Worm (Caenorhabditis elegans) whole organism, mixed stage, embryonic: ENCODE results near the gene helq-1.
A peak's percentile ranks its signal among the peaks of the same experiment; 100 is the strongest.

ENCODE experiments used
- M03D4.4 ChIP-seq: sonication (generic microtip); optimal IDR thresholded peaks from 2 replicates; lab custom pipeline; 2017; ENCODE audit warnings: mild to moderate bottlenecking, missing genetic modification characterization, missing compliant biosample characterization
- bed-3 ChIP-seq: fragments of 200-800 bp; sonication (Bioruptor generic); optimal IDR thresholded peaks from 3 replicates; lab custom pipeline; 2018; ENCODE audit warnings: mild to moderate bottlenecking, missing genetic modification characterization, moderate library complexity, missing compliant biosample characterization
- blmp-1 ChIP-seq: fragments of 150-350 bp; optimal IDR thresholded peaks from 2 replicates; lab custom pipeline; 2014; ENCODE audit warnings: missing biosample characterization, missing genetic modification characterization
- ceh-39 ChIP-seq: fragments of 150-350 bp; optimal IDR thresholded peaks from 2 replicates; lab custom pipeline; 2014; ENCODE audit warnings: missing biosample characterization, missing genetic modification characterization
- ceh-43 ChIP-seq: fragments of 200-800 bp; sonication (Bioruptor generic); optimal IDR thresholded peaks from 2 replicates; lab custom pipeline; 2018; ENCODE audit warnings: mild to moderate bottlenecking, missing genetic modification characterization, moderate library complexity, missing compliant biosample characterization
- ceh-83 ChIP-seq: fragments of 200-800 bp; sonication (Bioruptor generic); optimal IDR thresholded peaks from 2 replicates; lab custom pipeline; 2018; ENCODE audit warnings: mild to moderate bottlenecking, missing genetic modification characterization, missing compliant biosample characterization
- ces-1 ChIP-seq: fragments of 150-350 bp; optimal IDR thresholded peaks from 2 replicates; lab custom pipeline; 2014; ENCODE audit warnings: missing biosample characterization, missing genetic modification reagents, missing genetic modification characterization
- cnd-1 ChIP-seq: fragments of 200-800 bp; sonication (Bioruptor generic); optimal IDR thresholded peaks from 2 replicates; lab custom pipeline; 2018; ENCODE audit warnings: mild to moderate bottlenecking, missing genetic modification characterization, missing compliant biosample characterization
- drap-1 ChIP-seq: fragments of 200-800 bp; sonication (Bioruptor generic); optimal IDR thresholded peaks from 3 replicates; lab custom pipeline; 2018; ENCODE audit warnings: mild to moderate bottlenecking, missing genetic modification characterization, missing compliant biosample characterization
- elt-1 ChIP-seq: sonication (generic microtip); optimal IDR thresholded peaks from 2 replicates; lab custom pipeline; 2017; ENCODE audit warnings: missing genetic modification characterization, mild to moderate bottlenecking, missing compliant biosample characterization, antibody characterized with exemption, moderate library complexity, borderline replicate concordance; ENCODE audit not compliant: insufficient read depth
- elt-3 ChIP-seq: fragments of 150-350 bp; optimal IDR thresholded peaks from 2 replicates; lab custom pipeline; 2014; ENCODE audit warnings: missing biosample characterization, missing genetic modification characterization
- flh-1 ChIP-seq: fragments of 200-800 bp; sonication (Bioruptor generic); optimal IDR thresholded peaks from 2 replicates; lab custom pipeline; 2018; ENCODE audit warnings: mild to moderate bottlenecking, missing genetic modification characterization, moderate library complexity, missing compliant biosample characterization
- hlh-1 ChIP-seq: fragments of 150-350 bp; optimal IDR thresholded peaks from 2 replicates; lab custom pipeline; 2014; ENCODE audit warnings: missing biosample characterization, missing genetic modification reagents, missing genetic modification characterization
- lin-32 ChIP-seq: fragments of 200-800 bp; sonication (Bioruptor generic); optimal IDR thresholded peaks from 2 replicates; lab custom pipeline; 2018; ENCODE audit warnings: mild to moderate bottlenecking, missing genetic modification characterization, missing compliant biosample characterization
- lsy-2 ChIP-seq: fragments of 150-350 bp; optimal IDR thresholded peaks from 2 replicates; lab custom pipeline; 2014; ENCODE audit warnings: missing biosample characterization, missing genetic modification characterization
- mab-5 ChIP-seq: fragments of 150-350 bp; optimal IDR thresholded peaks from 2 replicates; lab custom pipeline; 2014; ENCODE audit warnings: missing biosample characterization, missing genetic modification characterization
- mep-1 ChIP-seq: fragments of 150-350 bp; optimal IDR thresholded peaks from 2 replicates; lab custom pipeline; 2017; ENCODE audit warnings: missing biosample characterization, missing genetic modification reagents, missing genetic modification characterization, inconsistent platforms
- nhr-12 ChIP-seq: fragments of 150-350 bp; optimal IDR thresholded peaks from 2 replicates; lab custom pipeline; 2014; ENCODE audit warnings: missing biosample characterization, missing genetic modification characterization
- nhr-237 ChIP-seq: fragments of 150-350 bp; optimal IDR thresholded peaks from 2 replicates; lab custom pipeline; 2014; ENCODE audit warnings: missing biosample characterization, missing genetic modification characterization
- nhr-28 ChIP-seq: fragments of 150-350 bp; optimal IDR thresholded peaks from 2 replicates; lab custom pipeline; 2014; ENCODE audit warnings: missing biosample characterization, missing genetic modification characterization
- nhr-76 ChIP-seq: sonication (generic microtip); optimal IDR thresholded peaks from 2 replicates; lab custom pipeline; 2017; ENCODE audit warnings: missing biosample characterization, missing genetic modification characterization
- pha-4 ChIP-seq: fragments of 150-350 bp; optimal IDR thresholded peaks from 2 replicates; lab custom pipeline; 2018; ENCODE audit warnings: missing biosample characterization, missing genetic modification reagents, missing genetic modification characterization
- sem-2 ChIP-seq: fragments of 200-800 bp; sonication (Bioruptor generic); optimal IDR thresholded peaks from 2 replicates; lab custom pipeline; 2018; ENCODE audit warnings: mild to moderate bottlenecking, missing genetic modification characterization, missing compliant biosample characterization
- snpc-4 ChIP-seq: fragments of 150-350 bp; optimal IDR thresholded peaks from 2 replicates; lab custom pipeline; 2014; ENCODE audit warnings: missing biosample characterization, missing genetic modification characterization
- sptf-1 ChIP-seq: sonication (generic microtip); optimal IDR thresholded peaks from 2 replicates; lab custom pipeline; 2017; ENCODE audit warnings: mild to moderate bottlenecking, missing genetic modification characterization, moderate library complexity, missing compliant biosample characterization
- tbx-8 ChIP-seq: fragments of 200-800 bp; sonication (Bioruptor generic); optimal IDR thresholded peaks from 2 replicates; lab custom pipeline; 2018; ENCODE audit warnings: mild to moderate bottlenecking, missing genetic modification characterization, moderate library complexity, missing compliant biosample characterization
- unc-120 ChIP-seq: sonication (generic microtip); optimal IDR thresholded peaks from 2 replicates; lab custom pipeline; 2017; ENCODE audit warnings: missing genetic modification characterization, missing compliant biosample characterization; ENCODE audit not compliant: poor library complexity, severe bottlenecking
- unc-39 ChIP-seq: fragments of 150-350 bp; optimal IDR thresholded peaks from 2 replicates; lab custom pipeline; 2014; ENCODE audit warnings: missing biosample characterization, missing genetic modification characterization
- unc-62 ChIP-seq: fragments of 150-350 bp; optimal IDR thresholded peaks from 2 replicates; lab custom pipeline; 2014; ENCODE audit warnings: missing biosample characterization, missing genetic modification reagents, missing genetic modification characterization
- zip-8 ChIP-seq: fragments of 150-350 bp; optimal IDR thresholded peaks from 2 replicates; lab custom pipeline; 2014; ENCODE audit warnings: missing biosample characterization, missing genetic modification characterization
- ztf-11 ChIP-seq: fragments of 150-350 bp; optimal IDR thresholded peaks from 2 replicates; lab custom pipeline; 2014; ENCODE audit warnings: missing biosample characterization, missing genetic modification characterization

Gene helq-1

ce11 chrIII:587009-587408, at the start of gene helq-1:
Gene helq-1, minus strand, starts transcription at chrIII:587109.
- TF ChIP-seq ztf-11 (tag; lab: Kevin White, UChicago) (no peak), bed-3 (no peak), snpc-4 (tag; lab: Kevin White, UChicago) (no peak), pha-4 (tag; lab: Kevin White, UChicago) (no peak), unc-62 (GFP tag; lab: Kevin White, UChicago) (no peak), flh-1 (GFP tag; lab: Kevin White, UChicago) (no peak), sem-2 (GFP tag; lab: Kevin White, UChicago) (no peak), lsy-2 (no peak), unc-120 (tag; lab: Kevin White, UChicago) (no peak)
- TF ChIP-seq, all 35 proteins: peak for 0

ce11 chrIII:636067-636466, 49.2 kb upstream of the helq-1 start, which contains the start of gene T19C3.7:
Gene T19C3.7, minus strand, starts transcription at chrIII:636167.
- no peak for TF ChIP-seq unc-120 (tag; lab: Kevin White, UChicago)
- TF ChIP-seq mab-5 (tag; lab: Kevin White, UChicago) = no peak
- no peak for TF ChIP-seq unc-39 (tag; lab: Kevin White, UChicago)
- TF ChIP-seq nhr-12 = no peak
- TF ChIP-seq zip-8 (tag; lab: Kevin White, UChicago) = no peak
- no peak for TF ChIP-seq ztf-11 (tag; lab: Kevin White, UChicago)
- no peak for TF ChIP-seq pha-4 (tag; lab: Kevin White, UChicago)
- TF ChIP-seq drap-1 (GFP tag; lab: Kevin White, UChicago) = no peak
- no peak for TF ChIP-seq nhr-76
- TF ChIP-seq flh-1 (GFP tag; lab: Kevin White, UChicago) = no peak
- TF ChIP-seq tbx-8 (GFP tag; lab: Kevin White, UChicago) = no peak
- no peak for TF ChIP-seq ceh-83 (GFP tag; lab: Kevin White, UChicago)
- no peak for TF ChIP-seq ceh-39 (tag; lab: Kevin White, UChicago)

ce11 chrIII:634618-635017, 47.7 kb upstream of the helq-1 start, which contains the start of gene fem-2:
Gene fem-2, minus strand, starts transcription at chrIII:634626.
- TF ChIP-seq ces-1 (GFP tag; lab: Kevin White, UChicago) = peak; percentile 83
- TF ChIP-seq nhr-76 = no peak
- no peak for TF ChIP-seq ceh-43
- TF ChIP-seq M03D4.4 (tag; lab: Kevin White, UChicago) = no peak
- TF ChIP-seq hlh-1 (tag; lab: Kevin White, UChicago) = no peak
- no peak for TF ChIP-seq bed-3
- no peak for TF ChIP-seq mab-5 (tag; lab: Kevin White, UChicago)
- no peak for TF ChIP-seq tbx-8 (GFP tag; lab: Kevin White, UChicago)

ce11 chrIII:631421-631820, 44.5 kb upstream of the helq-1 start, which contains the start of gene T19C3.6:
Gene T19C3.6, minus strand, starts transcription at chrIII:631521.
- TF ChIP-seq mep-1 (tag; lab: Kevin White, UChicago) = no peak

ce11 chrIII:627838-628237, 40.9 kb upstream of the helq-1 start, which contains the start of gene T19C3.5:
Gene T19C3.5, minus strand, starts transcription at chrIII:627938.
- TF ChIP-seq nhr-237 = no peak
- no peak for TF ChIP-seq ceh-39 (tag; lab: Kevin White, UChicago)
- TF ChIP-seq drap-1 (GFP tag; lab: Kevin White, UChicago) = no peak
- no peak for TF ChIP-seq nhr-12
- no peak for TF ChIP-seq ceh-43
- no peak for TF ChIP-seq hlh-1 (tag; lab: Kevin White, UChicago)
- TF ChIP-seq blmp-1 (tag; lab: Kevin White, UChicago) = no peak
- no peak for TF ChIP-seq ceh-83 (GFP tag; lab: Kevin White, UChicago)
- no peak for TF ChIP-seq lin-32
- no peak for TF ChIP-seq sem-2 (GFP tag; lab: Kevin White, UChicago)
- TF ChIP-seq M03D4.4 (tag; lab: Kevin White, UChicago) = no peak
- no peak for TF ChIP-seq nhr-28 (tag; lab: Kevin White, UChicago)
- no peak for TF ChIP-seq zip-8 (tag; lab: Kevin White, UChicago)
- no peak for TF ChIP-seq cnd-1 (tag; lab: Kevin White, UChicago)
- no peak for TF ChIP-seq unc-120 (tag; lab: Kevin White, UChicago)
- TF ChIP-seq elt-1 (tag; lab: Kevin White, UChicago) = no peak
- no peak for TF ChIP-seq sptf-1 (tag; lab: Kevin White, UChicago)
- TF ChIP-seq elt-3 (tag; lab: Kevin White, UChicago) = no peak
- TF ChIP-seq unc-39 (tag; lab: Kevin White, UChicago) = no peak
- TF ChIP-seq, all 35 proteins: peak for 0
